Worm (Caenorhabditis elegans) whole organism, young adult: ENCODE results near the gene kxd-1.

ENCODE experiments used
- B0336.3 ChIP-seq: fragments of 200-800 bp; sonication (Bioruptor generic); IDR thresholded peaks from 2 replicates; pipeline ENCODE4 v1.3.6; 2022; ENCODE audit warnings: missing genetic modification characterization, missing compliant biosample characterization
- D2030.7 ChIP-seq: fragments of 200-800 bp; sonication (Bioruptor generic); IDR thresholded peaks from 2 replicates; pipeline ENCODE4 v1.3.6; 2022; ENCODE audit warnings: missing genetic modification reagents, missing genetic modification characterization, missing compliant biosample characterization
- F23B12.7 ChIP-seq: sonication (generic microtip); optimal IDR thresholded peaks from 2 replicates; lab custom pipeline; 2017; ENCODE audit warnings: missing genetic modification characterization, mild to moderate bottlenecking, missing compliant biosample characterization, antibody characterized with exemption, moderate library complexity; ENCODE audit not compliant: insufficient read depth
- F33H1.4 ChIP-seq: fragments of 200-800 bp; sonication (Bioruptor generic); IDR thresholded peaks from 2 replicates; pipeline ENCODE4 v1.3.6; 2022; ENCODE audit warnings: missing genetic modification reagents, missing genetic modification characterization, missing compliant biosample characterization
- F39B2.1 ChIP-seq: fragments of 200-800 bp; sonication (Bioruptor generic); IDR thresholded peaks from 2 replicates; pipeline ENCODE4 v1.3.6; 2022; ENCODE audit warnings: missing genetic modification reagents, missing genetic modification characterization, missing compliant biosample characterization
- F49E8.2 ChIP-seq: sonication (generic microtip); optimal IDR thresholded peaks from 3 replicates; lab custom pipeline; 2017; ENCODE audit warnings: missing genetic modification characterization, mild to moderate bottlenecking, missing compliant biosample characterization, antibody characterized with exemption, moderate library complexity; ENCODE audit not compliant: insufficient read depth
- F52B5.7 ChIP-seq: sonication (generic microtip); optimal IDR thresholded peaks from 2 replicates; lab custom pipeline; 2016; ENCODE audit warnings: mild to moderate bottlenecking, missing genetic modification characterization, missing compliant biosample characterization
- F57A8.1 ChIP-seq: fragments of 200-800 bp; sonication (Bioruptor generic); optimal IDR thresholded peaks from 2 replicates; lab custom pipeline; 2018; ENCODE audit warnings: mild to moderate bottlenecking, missing genetic modification characterization, moderate library complexity, missing compliant biosample characterization
- Y53F4B.3 ChIP-seq: fragments of 200-800 bp; sonication (Bioruptor generic); IDR thresholded peaks from 2 replicates; pipeline ENCODE4 v1.3.6; 2022; ENCODE audit warnings: missing genetic modification reagents, missing genetic modification characterization, missing compliant biosample characterization
- Y56A3A.18 ChIP-seq: fragments of 200-800 bp; sonication (Bioruptor generic); IDR thresholded peaks from 2 replicates; pipeline ENCODE4 v1.3.6; 2022; ENCODE audit warnings: missing genetic modification reagents, missing genetic modification characterization, missing compliant biosample characterization
- ZK185.1 ChIP-seq: sonication (generic microtip); optimal IDR thresholded peaks from 2 replicates; lab custom pipeline; 2016; ENCODE audit warnings: mild to moderate bottlenecking, missing genetic modification characterization, missing compliant biosample characterization; ENCODE audit not compliant: poor library complexity, severe bottlenecking
- aptf-2 ChIP-seq: fragments of 200-800 bp; sonication (Bioruptor generic); conservative IDR thresholded peaks from 2 replicates; pipeline ENCODE4 v1.3.6; 2022; ENCODE audit warnings: missing genetic modification reagents, missing genetic modification characterization, missing compliant biosample characterization
- attf-6 ChIP-seq: fragments of 200-800 bp; sonication (Bioruptor generic); IDR thresholded peaks from 2 replicates; pipeline ENCODE4 v1.3.6; 2022; ENCODE audit warnings: missing genetic modification reagents, missing genetic modification characterization, missing compliant biosample characterization
- bed-1 ChIP-seq: fragments of 200-800 bp; sonication (Bioruptor generic); IDR thresholded peaks from 2 replicates; pipeline ENCODE4 v1.3.6; 2022; ENCODE audit warnings: missing genetic modification reagents, missing genetic modification characterization, missing compliant biosample characterization
- ccch-3 ChIP-seq: fragments of 200-800 bp; sonication (Bioruptor generic); optimal IDR thresholded peaks from 2 replicates; lab custom pipeline; 2018; ENCODE audit warnings: mild to moderate bottlenecking, missing genetic modification characterization, missing compliant biosample characterization
- cebp-2 ChIP-seq: fragments of 200-800 bp; sonication (Bioruptor generic); IDR thresholded peaks from 2 replicates; pipeline ENCODE4 v1.3.6; 2022; ENCODE audit warnings: missing genetic modification characterization, missing compliant biosample characterization
- chd-7 ChIP-seq: sonication (generic microtip); optimal IDR thresholded peaks from 2 replicates; lab custom pipeline; 2016; ENCODE audit warnings: mild to moderate bottlenecking, missing genetic modification characterization, moderate library complexity, missing compliant biosample characterization
- dpff-1 ChIP-seq: sonication (generic microtip); optimal IDR thresholded peaks from 2 replicates; lab custom pipeline; 2017; ENCODE audit warnings: mild to moderate bottlenecking, missing genetic modification characterization, missing compliant biosample characterization
- egl-18 ChIP-seq: fragments of 200-800 bp; sonication (Bioruptor generic); IDR thresholded peaks from 2 replicates; pipeline ENCODE4 v1.3.6; 2022; ENCODE audit warnings: missing genetic modification reagents, missing genetic modification characterization, missing compliant biosample characterization
- egl-44 ChIP-seq: fragments of 200-800 bp; sonication (Bioruptor generic); IDR thresholded peaks from 2 replicates; pipeline ENCODE4 v1.3.6; 2022; ENCODE audit warnings: missing genetic modification reagents, missing genetic modification characterization, missing compliant biosample characterization
- ekl-4 ChIP-seq: fragments of 200-800 bp; sonication (Bioruptor generic); IDR thresholded peaks from 2 replicates; pipeline ENCODE4 v1.3.6; 2022; ENCODE audit warnings: missing genetic modification reagents, missing genetic modification characterization, missing compliant biosample characterization
- gei-17 ChIP-seq: fragments of 200-800 bp; sonication (Bioruptor generic); optimal IDR thresholded peaks from 2 replicates; lab custom pipeline; 2018; ENCODE audit warnings: mild to moderate bottlenecking, missing genetic modification characterization, missing compliant biosample characterization
- hlh-12 ChIP-seq: sonication (generic microtip); optimal IDR thresholded peaks from 2 replicates; lab custom pipeline; 2016; ENCODE audit warnings: missing genetic modification characterization, missing compliant biosample characterization
- hlh-26 ChIP-seq: fragments of 200-800 bp; sonication (Bioruptor generic); conservative IDR thresholded peaks from 2 replicates; pipeline ENCODE4 v1.3.6; 2022; ENCODE audit warnings: missing genetic modification reagents, missing genetic modification characterization, missing compliant biosample characterization
- hmg-1.2 ChIP-seq: fragments of 200-800 bp; sonication (Bioruptor generic); IDR thresholded peaks from 2 replicates; pipeline ENCODE4 v1.3.6; 2022; ENCODE audit warnings: missing genetic modification reagents, missing genetic modification characterization, missing compliant biosample characterization
- hsf-1 ChIP-seq: fragments of 200-800 bp; sonication (Bioruptor generic); IDR thresholded peaks from 2 replicates; pipeline ENCODE4 v1.3.6; 2022; ENCODE audit warnings: missing genetic modification reagents, missing genetic modification characterization, missing compliant biosample characterization
- let-607 ChIP-seq, 2 experiments: fragments of 200-800 bp in 1 of 2; sonication (Bioruptor generic) in 1 of 2; sonication (generic microtip) in 1 of 2; optimal IDR thresholded peaks; 2 replicates each; lab custom pipeline; 2016 to 2018; ENCODE audit warnings: mild to moderate bottlenecking in 2 of 2, missing compliant biosample characterization in 2 of 2, missing genetic modification characterization in 2 of 2, moderate library complexity in 2 of 2, missing genotype in 1 of 2
- lin-26 ChIP-seq: fragments of 200-800 bp; sonication (Bioruptor generic); IDR thresholded peaks from 2 replicates; pipeline ENCODE4 v1.3.6; 2022; ENCODE audit warnings: missing genetic modification reagents, missing genetic modification characterization, missing compliant biosample characterization
- lin-40 ChIP-seq: sonication (generic microtip); optimal IDR thresholded peaks from 2 replicates; lab custom pipeline; 2016; ENCODE audit warnings: missing genetic modification characterization, mild to moderate bottlenecking, missing compliant biosample characterization, missing genotype, missing genetic modification reagents
- lsl-1 ChIP-seq: fragments of 200-800 bp; sonication (Bioruptor generic); optimal IDR thresholded peaks from 2 replicates; lab custom pipeline; 2018; ENCODE audit warnings: mild to moderate bottlenecking, missing genetic modification characterization, moderate library complexity, missing compliant biosample characterization
- mcd-1 ChIP-seq: fragments of 200-800 bp; sonication (Bioruptor generic); IDR thresholded peaks from 2 replicates; pipeline ENCODE4 v1.3.6; 2022; ENCODE audit warnings: missing genetic modification reagents, missing genetic modification characterization, missing compliant biosample characterization
- nfyb-1 ChIP-seq: fragments of 200-800 bp; sonication (Bioruptor generic); IDR thresholded peaks from 2 replicates; pipeline ENCODE4 v1.3.6; 2022; ENCODE audit warnings: missing genetic modification reagents, missing genetic modification characterization, missing compliant biosample characterization
- nhr-120 ChIP-seq: fragments of 200-800 bp; sonication (Bioruptor generic); IDR thresholded peaks from 2 replicates; pipeline ENCODE4 v1.3.6; 2022; ENCODE audit warnings: missing genetic modification characterization, missing compliant biosample characterization
- nhr-80 ChIP-seq: sonication (generic microtip); optimal IDR thresholded peaks from 2 replicates; lab custom pipeline; 2016; ENCODE audit warnings: missing genetic modification characterization, missing compliant biosample characterization
- nhr-90 ChIP-seq: sonication (generic microtip); optimal IDR thresholded peaks from 2 replicates; lab custom pipeline; 2016; ENCODE audit warnings: missing genotype, mild to moderate bottlenecking, missing genetic modification characterization, missing compliant biosample characterization
- pbrm-1 ChIP-seq: fragments of 200-800 bp; sonication (Bioruptor generic); IDR thresholded peaks from 2 replicates; pipeline ENCODE4 v1.3.6; 2022; ENCODE audit warnings: missing genetic modification reagents, missing genetic modification characterization, missing compliant biosample characterization
- rcor-1 ChIP-seq: fragments of 200-800 bp; sonication (Bioruptor generic); IDR thresholded peaks from 2 replicates; pipeline ENCODE4 v1.3.6; 2022; ENCODE audit warnings: missing genetic modification reagents, missing genetic modification characterization, missing compliant biosample characterization
- repo-1 ChIP-seq: sonication (generic microtip); optimal IDR thresholded peaks from 2 replicates; lab custom pipeline; 2017; ENCODE audit warnings: mild to moderate bottlenecking, missing genetic modification characterization, missing compliant biosample characterization
- snpc-1.1 ChIP-seq: sonication (generic microtip); optimal IDR thresholded peaks from 2 replicates; lab custom pipeline; 2017; ENCODE audit warnings: missing genetic modification characterization, mild to moderate bottlenecking, missing compliant biosample characterization, antibody characterized with exemption, moderate library complexity, missing genotype, missing genetic modification reagents; ENCODE audit not compliant: insufficient read depth
- snpc-1.3 ChIP-seq: sonication (generic microtip); optimal IDR thresholded peaks from 2 replicates; lab custom pipeline; 2017; ENCODE audit warnings: missing genetic modification characterization, mild to moderate bottlenecking, missing compliant biosample characterization, antibody characterized with exemption, moderate library complexity, missing genotype, missing genetic modification reagents; ENCODE audit not compliant: insufficient read depth
- snpc-3.4 ChIP-seq: sonication (generic microtip); optimal IDR thresholded peaks from 2 replicates; lab custom pipeline; 2017; ENCODE audit warnings: missing genetic modification characterization, mild to moderate bottlenecking, missing compliant biosample characterization, antibody characterized with exemption, moderate library complexity, missing genotype, missing genetic modification reagents
- unc-130 ChIP-seq: sonication (generic microtip); optimal IDR thresholded peaks from 2 replicates; lab custom pipeline; 2016; ENCODE audit warnings: missing genetic modification reagents, missing genetic modification characterization, missing compliant biosample characterization
- zim-3 ChIP-seq: sonication (generic microtip); optimal IDR thresholded peaks from 2 replicates; lab custom pipeline; 2017; ENCODE audit warnings: mild to moderate bottlenecking, missing genetic modification characterization, moderate library complexity, missing compliant biosample characterization

The kxd-1 gene

DNA sequence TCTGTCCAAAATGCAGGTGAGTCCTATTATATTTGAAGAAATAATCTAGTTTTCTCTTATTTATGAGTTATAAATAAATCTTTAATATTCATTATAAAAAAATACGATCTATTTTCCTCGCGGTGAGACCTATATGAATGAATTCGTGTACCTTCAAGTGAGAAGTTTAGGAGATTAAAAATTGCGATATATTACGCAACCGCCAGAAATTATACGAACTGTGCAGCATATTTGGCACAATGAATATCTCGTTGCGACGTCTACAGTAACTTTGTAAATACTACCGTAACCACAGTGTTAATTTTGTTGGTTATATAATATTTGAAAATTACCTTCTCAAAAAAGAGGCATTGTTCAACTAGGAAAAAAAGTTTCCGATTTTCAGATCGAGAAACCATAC, 3.1 kb downstream of the kxd-1 start:
- TF ChIP-seq nfyb-1 (GFP tag; lab: Robert Waterston, UW) = no peak
- no peak for TF ChIP-seq F52B5.7 (tag; lab: Kevin White, UChicago)
- TF ChIP-seq let-607 (tag; optimal IDR thresholded peaks at IDR 0.05; lab: Kevin White, UChicago) = no peak
- TF ChIP-seq D2030.7 (GFP tag; lab: Robert Waterston, UW) = no peak
- TF ChIP-seq, all 124 proteins: peak for 0

DNA sequence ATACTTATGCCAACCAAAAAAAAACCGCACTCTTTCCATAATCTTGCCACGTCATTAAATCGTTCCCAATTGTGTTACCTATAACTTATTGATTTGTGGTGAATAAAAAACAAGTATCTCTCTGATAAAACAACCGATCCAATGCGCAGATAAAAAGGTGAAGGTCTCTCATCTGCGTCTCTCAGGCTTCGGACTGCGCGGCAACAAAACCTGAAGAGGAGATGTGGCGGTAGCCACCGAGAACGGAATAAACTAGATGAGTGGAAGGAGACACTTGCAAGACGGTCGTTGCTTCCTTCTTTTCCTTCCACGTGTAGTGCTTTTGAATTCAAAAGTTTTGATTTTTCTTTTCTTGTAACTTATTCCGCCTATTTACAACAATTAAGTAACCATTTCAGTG, 3.7 kb downstream of the kxd-1 start, which contains the start of gene fkb-3:
Gene fkb-3 (plus strand): TSS at position 277 of the 400 bp plus-strand sequence.
- TF ChIP-seq hlh-12 (tag; lab: Kevin White, UChicago) (no peak), ccch-3 (no peak), lsl-1 (GFP tag; lab: Kevin White, UChicago) (no peak), hlh-26 (no peak), nhr-90 (no peak), dpff-1 (no peak), zim-3 (no peak)

DNA sequence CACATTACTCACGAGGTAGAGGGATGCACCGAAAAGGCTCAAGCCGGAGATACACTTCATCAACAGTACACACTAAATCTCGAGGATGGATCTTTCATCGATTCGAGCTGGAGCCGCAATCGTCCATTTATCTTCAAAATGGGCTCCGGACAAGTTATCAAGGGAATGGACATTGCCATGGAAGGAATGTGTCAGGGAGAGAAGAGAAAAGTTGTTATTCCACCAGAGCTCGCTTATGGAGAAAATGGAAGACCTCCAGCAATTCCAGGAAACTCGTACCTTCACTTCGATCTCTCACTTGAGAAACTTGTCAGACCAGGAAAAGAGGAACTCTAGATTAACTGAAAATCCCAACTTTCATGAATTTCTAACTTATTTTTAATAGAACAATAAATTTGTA, 4.6 kb downstream of the kxd-1 start:
- 0 out of 2 replicates have a peak, but pooled peaks have one; percentile 23 for TF ChIP-seq attf-6 (GFP tag; lab: Robert Waterston, UW)
- TF ChIP-seq Y56A3A.18 (GFP tag; lab: Robert Waterston, UW) = 0 out of 2 replicates have a peak, but pooled peaks have one; percentile 41
- TF ChIP-seq nhr-80 (tag; lab: Kevin White, UChicago) = no peak
- TF ChIP-seq rcor-1 (GFP tag; lab: Robert Waterston, UW) = no peak
- TF ChIP-seq ZK185.1 (tag; lab: Kevin White, UChicago) = peak; percentile 18
- TF ChIP-seq egl-44 (GFP tag; lab: Robert Waterston, UW) = no peak

DNA sequence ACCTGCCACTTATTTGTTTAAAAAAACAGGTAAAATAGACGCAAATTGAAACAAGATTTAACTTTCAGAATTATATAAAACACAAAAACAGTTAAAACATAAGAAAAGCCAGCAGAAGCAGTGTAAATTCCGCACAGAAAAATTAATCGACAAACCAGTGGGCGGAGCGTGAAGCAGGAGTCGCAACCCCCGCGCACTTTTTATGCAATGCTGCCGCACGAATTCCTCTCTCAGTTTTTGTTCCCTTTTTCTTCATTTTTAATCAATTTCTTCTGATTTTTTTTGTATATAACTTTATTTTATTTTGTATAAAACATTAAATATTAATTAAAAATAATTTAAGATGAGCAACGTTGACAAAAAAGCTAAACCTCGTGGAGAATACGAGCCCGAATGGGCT, 9.6 kb downstream of the kxd-1 start, which contains the start of the genes gei-6 and krr-1:
Gene gei-6 (minus strand): TSS at position 2 of the 400 bp plus-strand sequence.
Gene krr-1 (plus strand): TSS at position 344 of the 400 bp plus-strand sequence.
- peak; percentile 55 for TF ChIP-seq snpc-1.3 (tag; lab: Kevin White, UChicago)
- peak; percentile 52 for TF ChIP-seq ZK185.1 (tag; lab: Kevin White, UChicago)
- TF ChIP-seq repo-1 (tag; lab: Kevin White, UChicago) = no peak
- TF ChIP-seq bed-1 = no peak
- no peak for TF ChIP-seq aptf-2 (GFP tag; lab: Robert Waterston, UW)
- no peak for TF ChIP-seq F39B2.1 (GFP tag; lab: Robert Waterston, UW)
- TF ChIP-seq F49E8.2 = peak; percentile 8
- TF ChIP-seq F23B12.7 (tag; lab: Kevin White, UChicago) = peak; percentile 73
- TF ChIP-seq gei-17 = no peak
- TF ChIP-seq lin-40 = no peak
- TF ChIP-seq ekl-4 (GFP tag; lab: Robert Waterston, UW) = 0 out of 2 replicates have a peak, but pooled peaks have one; percentile 36
- no peak for TF ChIP-seq lin-26 (GFP tag; lab: Robert Waterston, UW)
- no peak for TF ChIP-seq Y53F4B.3 (GFP tag; lab: Robert Waterston, UW)
- TF ChIP-seq snpc-1.1 = peak; percentile 50
- no peak for TF ChIP-seq hsf-1 (GFP tag; lab: Robert Waterston, UW)
- TF ChIP-seq nhr-120 (GFP tag; lab: Robert Waterston, UW) = no peak
- no peak for TF ChIP-seq F33H1.4 (GFP tag; lab: Robert Waterston, UW)
- no peak for TF ChIP-seq rcor-1 (GFP tag; lab: Robert Waterston, UW)
- no peak for TF ChIP-seq chd-7 (tag; lab: Kevin White, UChicago)
- TF ChIP-seq mcd-1 (GFP tag; lab: Robert Waterston, UW) = peak; percentile 65
- TF ChIP-seq pbrm-1 (GFP tag; lab: Robert Waterston, UW) = peak; percentile 15; the same call in 1 of the 2 replicates
- TF ChIP-seq snpc-3.4 (tag; lab: Kevin White, UChicago) = peak; percentile 62
- TF ChIP-seq unc-130 (GFP tag; lab: Kevin White, UChicago) = no peak
- no peak for TF ChIP-seq hmg-1.2
- TF ChIP-seq B0336.3 = no peak
- no peak for TF ChIP-seq egl-18 (GFP tag; lab: Robert Waterston, UW)
- TF ChIP-seq ccch-3 = no peak
- no peak for TF ChIP-seq cebp-2 (GFP tag; lab: Robert Waterston, UW)
- TF ChIP-seq F57A8.1 (GFP tag; lab: Kevin White, UChicago) = no peak
